Worm (Caenorhabditis elegans) whole organism, L1 larva: ENCODE measurements around the gene Y116A8A.6.
A peak's percentile ranks its signal among the peaks of the same experiment; 100 is the strongest.

ENCODE experiments used
- C34B4.2 ChIP-seq: sonication (generic microtip); optimal IDR thresholded peaks from 2 replicates; lab custom pipeline; 2017; ENCODE audit warnings: mild to moderate bottlenecking, missing genetic modification characterization, missing compliant biosample characterization
- Y116A8C.19 ChIP-seq: sonication (generic microtip); optimal IDR thresholded peaks from 2 replicates; lab custom pipeline; 2016; ENCODE audit warnings: missing compliant biosample characterization, missing genetic modification characterization, borderline replicate concordance
- aha-1 ChIP-seq: fragments of 150-350 bp; optimal IDR thresholded peaks from 2 replicates; lab custom pipeline; 2014; ENCODE audit warnings: missing biosample characterization, missing genetic modification characterization
- alr-1 ChIP-seq: fragments of 200-800 bp; sonication (Bioruptor generic); optimal IDR thresholded peaks from 2 replicates; lab custom pipeline; 2018; ENCODE audit warnings: borderline replicate concordance, mild to moderate bottlenecking, missing genetic modification characterization, missing compliant biosample characterization
- aly-2 ChIP-seq: fragments of 150-350 bp; optimal IDR thresholded peaks from 2 replicates; lab custom pipeline; 2014; ENCODE audit warnings: missing biosample characterization, missing genetic modification characterization
- ceh-63 ChIP-seq: fragments of 200-800 bp; sonication (Bioruptor generic); optimal IDR thresholded peaks from 2 replicates; lab custom pipeline; 2018; ENCODE audit warnings: mild to moderate bottlenecking, missing genetic modification characterization, missing compliant biosample characterization
- ceh-82 ChIP-seq, 3 experiments: fragments of 150-350 bp in 1 of 3; sonication (generic microtip) in 2 of 3; optimal IDR thresholded peaks; 2 replicates each; lab custom pipeline; 2014 to 2017; ENCODE audit warnings: missing biosample characterization in 3 of 3, missing genetic modification characterization in 3 of 3
- ceh-88 ChIP-seq: fragments of 200-800 bp; sonication (Bioruptor generic); IDR thresholded peaks from 2 replicates; pipeline ENCODE4 v1.3.6; 2022; ENCODE audit warnings: missing genetic modification characterization, missing compliant biosample characterization
- dpl-1 ChIP-seq, 3 experiments: fragments of 150-350 bp in 2 of 3; sonication (generic microtip) in 1 of 3; optimal IDR thresholded peaks; 2 replicates each; lab custom pipeline; 2014 to 2017; ENCODE audit warnings: missing biosample characterization in 3 of 3, missing genetic modification characterization in 3 of 3, missing genetic modification reagents in 3 of 3
- dsc-1 ChIP-seq: sonication (generic microtip); optimal IDR thresholded peaks from 2 replicates; lab custom pipeline; 2016; ENCODE audit warnings: mild to moderate bottlenecking, missing genetic modification characterization, missing compliant biosample characterization
- egl-13 ChIP-seq: sonication (generic microtip); optimal IDR thresholded peaks from 2 replicates; lab custom pipeline; 2016; ENCODE audit warnings: missing genotype, missing genetic modification reagents, missing genetic modification characterization, missing compliant biosample characterization
- egl-27 ChIP-seq, 2 experiments: fragments of 150-350 bp in 1 of 2; sonication (generic microtip); optimal IDR thresholded peaks; 3 replicates each; lab custom pipeline; 2017 to 2018; ENCODE audit warnings: missing biosample characterization in 2 of 2, missing genetic modification characterization in 2 of 2, missing genetic modification reagents in 2 of 2
- ets-5 ChIP-seq: fragments of 200-800 bp; sonication (Bioruptor generic); IDR thresholded peaks from 2 replicates; pipeline ENCODE4 v1.3.6; 2022; ENCODE audit warnings: missing genetic modification characterization, missing compliant biosample characterization
- fkh-10 ChIP-seq: sonication (generic microtip); optimal IDR thresholded peaks from 2 replicates; lab custom pipeline; 2017; ENCODE audit warnings: missing biosample characterization, missing genetic modification reagents, missing genetic modification characterization
- fkh-4 ChIP-seq: sonication (generic microtip); optimal IDR thresholded peaks from 2 replicates; lab custom pipeline; 2016; ENCODE audit warnings: missing compliant biosample characterization, missing genetic modification characterization, borderline replicate concordance
- fos-1 ChIP-seq: fragments of 150-350 bp; optimal IDR thresholded peaks from 2 replicates; lab custom pipeline; 2014; ENCODE audit warnings: missing biosample characterization, missing genetic modification characterization
- hlh-17 ChIP-seq: fragments of 200-800 bp; sonication (Bioruptor generic); optimal IDR thresholded peaks from 2 replicates; lab custom pipeline; 2018; ENCODE audit warnings: missing genetic modification characterization, mild to moderate bottlenecking, missing compliant biosample characterization, moderate library complexity, borderline replicate concordance
- hlh-4 ChIP-seq: sonication (generic microtip); optimal IDR thresholded peaks from 2 replicates; lab custom pipeline; 2016; ENCODE audit warnings: mild to moderate bottlenecking, missing genetic modification characterization, missing compliant biosample characterization
- lin-13 ChIP-seq: fragments of 150-350 bp; optimal IDR thresholded peaks from 2 replicates; lab custom pipeline; 2014; ENCODE audit warnings: missing biosample characterization, missing genetic modification reagents, missing genetic modification characterization
- lin-14 ChIP-seq: fragments of 200-800 bp; sonication (Bioruptor generic); optimal IDR thresholded peaks from 2 replicates; lab custom pipeline; 2018; ENCODE audit warnings: mild to moderate bottlenecking, missing genetic modification characterization, moderate library complexity, missing compliant biosample characterization
- lin-39 ChIP-seq: fragments of 150-350 bp; optimal IDR thresholded peaks from 2 replicates; lab custom pipeline; 2014; ENCODE audit warnings: missing biosample characterization, missing genetic modification reagents, missing genetic modification characterization
- mab-9 ChIP-seq: fragments of 200-800 bp; sonication (Bioruptor generic); IDR thresholded peaks from 2 replicates; pipeline ENCODE4 v1.3.6; 2022; ENCODE audit warnings: missing genetic modification reagents, missing genetic modification characterization, missing compliant biosample characterization
- mdl-1 ChIP-seq, 2 experiments: fragments of 150-350 bp; optimal IDR thresholded peaks; 2 replicates each; lab custom pipeline; 2014 to 2017; ENCODE audit warnings: missing biosample characterization in 2 of 2, missing genetic modification characterization in 2 of 2, inconsistent platforms in 1 of 2
- mep-1 ChIP-seq: fragments of 150-350 bp; optimal IDR thresholded peaks from 2 replicates; lab custom pipeline; 2014; ENCODE audit warnings: missing biosample characterization, missing genetic modification characterization
- nhr-12 ChIP-seq: sonication (generic microtip); optimal IDR thresholded peaks from 2 replicates; lab custom pipeline; 2017; ENCODE audit warnings: missing biosample characterization, missing genetic modification characterization
- nhr-19 ChIP-seq: fragments of 200-800 bp; sonication (Bioruptor generic); conservative IDR thresholded peaks from 2 replicates; pipeline ENCODE4 v1.3.6; 2022; ENCODE audit warnings: missing genetic modification characterization, missing compliant biosample characterization
- nhr-20 ChIP-seq: sonication (generic microtip); optimal IDR thresholded peaks from 2 replicates; lab custom pipeline; 2016; ENCODE audit warnings: mild to moderate bottlenecking, missing genetic modification characterization, missing compliant biosample characterization
- nhr-237 ChIP-seq: fragments of 150-350 bp; optimal IDR thresholded peaks from 2 replicates; lab custom pipeline; 2014; ENCODE audit warnings: missing biosample characterization, missing genetic modification characterization
- nhr-28 ChIP-seq: fragments of 150-350 bp; optimal IDR thresholded peaks from 2 replicates; lab custom pipeline; 2014; ENCODE audit warnings: missing biosample characterization, missing genetic modification characterization
- nhr-47 ChIP-seq: sonication (generic microtip); optimal IDR thresholded peaks from 2 replicates; lab custom pipeline; 2016; ENCODE audit warnings: mild to moderate bottlenecking, missing genetic modification characterization, moderate library complexity, missing compliant biosample characterization
- nhr-71 ChIP-seq: sonication (generic microtip); optimal IDR thresholded peaks from 2 replicates; lab custom pipeline; 2016; ENCODE audit warnings: mild to moderate bottlenecking, missing genetic modification characterization, moderate library complexity, missing compliant biosample characterization
- nhr-84 ChIP-seq: sonication (generic microtip); optimal IDR thresholded peaks from 2 replicates; lab custom pipeline; 2017; ENCODE audit warnings: missing biosample characterization, missing genetic modification characterization
- nhr-85 ChIP-seq: sonication (generic microtip); peaks from one replicate; lab custom pipeline; 2016; ENCODE audit warnings: missing genetic modification characterization, inconsistent platforms, missing compliant biosample characterization
- rnt-1 ChIP-seq: sonication (generic microtip); optimal IDR thresholded peaks from 2 replicates; lab custom pipeline; 2016; ENCODE audit warnings: mild to moderate bottlenecking, missing genetic modification characterization, moderate library complexity, missing compliant biosample characterization
- skn-1 ChIP-seq: fragments of 150-350 bp; optimal IDR thresholded peaks from 2 replicates; lab custom pipeline; 2014; ENCODE audit warnings: missing biosample characterization, missing genetic modification characterization
- sox-4 ChIP-seq: sonication (generic microtip); optimal IDR thresholded peaks from 2 replicates; lab custom pipeline; 2016; ENCODE audit warnings: missing genetic modification characterization, missing compliant biosample characterization
- swsn-7 ChIP-seq: sonication (generic microtip); optimal IDR thresholded peaks from 2 replicates; lab custom pipeline; 2016; ENCODE audit warnings: missing genetic modification characterization, missing compliant biosample characterization
- tbx-2 ChIP-seq: sonication (generic microtip); optimal IDR thresholded peaks from 2 replicates; lab custom pipeline; 2016; ENCODE audit warnings: missing genetic modification characterization, missing compliant biosample characterization
- unc-130 ChIP-seq: fragments of 150-350 bp; optimal IDR thresholded peaks from 2 replicates; lab custom pipeline; 2017; ENCODE audit warnings: missing biosample characterization, missing genetic modification characterization, inconsistent platforms
- unc-62 ChIP-seq: fragments of 150-350 bp; optimal IDR thresholded peaks from 2 replicates; lab custom pipeline; 2014; ENCODE audit warnings: missing biosample characterization, missing genetic modification reagents, missing genetic modification characterization
- unc-86 ChIP-seq: sonication (generic microtip); optimal IDR thresholded peaks from 2 replicates; lab custom pipeline; 2016; ENCODE audit warnings: missing genetic modification characterization, missing compliant biosample characterization
- unc-98 ChIP-seq: fragments of 200-800 bp; sonication (Bioruptor generic); IDR thresholded peaks from 2 replicates; pipeline ENCODE4 v1.3.6; 2022; ENCODE audit warnings: missing genetic modification characterization, missing compliant biosample characterization
- xbp-1 ChIP-seq: sonication (generic microtip); optimal IDR thresholded peaks from 2 replicates; lab custom pipeline; 2016; ENCODE audit warnings: missing genetic modification characterization, missing compliant biosample characterization
- zag-1 ChIP-seq: fragments of 150-350 bp; optimal IDR thresholded peaks from 2 replicates; lab custom pipeline; 2014; ENCODE audit warnings: missing biosample characterization, missing genetic modification characterization
- zip-4 ChIP-seq: fragments of 200-800 bp; sonication (Bioruptor generic); optimal IDR thresholded peaks from 2 replicates; lab custom pipeline; 2018; ENCODE audit warnings: mild to moderate bottlenecking, missing genetic modification characterization, moderate library complexity, missing compliant biosample characterization
- ztf-4 ChIP-seq: fragments of 150-350 bp; optimal IDR thresholded peaks from 2 replicates; lab custom pipeline; 2014; ENCODE audit warnings: missing biosample characterization, missing genetic modification characterization

Gene Y116A8A.6

ce11 chrIV:16828698-16829097 lies at the start of gene Y116A8A.6:
TSS of gene Y116A8A.6 (minus strand) at chrIV:16828798.
- TF ChIP-seq Y116A8C.19 (no peak), ceh-88 (GFP tag; lab: Robert Waterston, UW) (no peak), egl-27 (tag; optimal IDR thresholded peaks at IDR 0.05; lab: Kevin White, UChicago) (no peak), mab-9 (GFP tag; lab: Robert Waterston, UW) (no peak), alr-1 (tag; lab: Kevin White, UChicago) (no peak), zip-4 (GFP tag; lab: Kevin White, UChicago) (no peak), aly-2 (tag; lab: Kevin White, UChicago) (no peak), mdl-1 (tag; optimal IDR thresholded peaks at IDR 0.05; lab: Kevin White, UChicago) (no peak), unc-62 (GFP tag; lab: Kevin White, UChicago) (no peak)

ce11 chrIV:16868900-16869299 lies 40.3 kb upstream of the Y116A8A.6 start, which contains the start of gene T06A10.106:
TSS of gene T06A10.106 (minus strand) at chrIV:16869000.
- no peak for TF ChIP-seq zag-1 (tag; lab: Kevin White, UChicago)
- no peak for TF ChIP-seq hlh-4 (tag; lab: Kevin White, UChicago)
- no peak for TF ChIP-seq xbp-1 (tag; lab: Kevin White, UChicago)
- no peak for TF ChIP-seq fkh-4 (tag; lab: Kevin White, UChicago)
- no peak for TF ChIP-seq rnt-1 (tag; lab: Kevin White, UChicago)
- no peak for TF ChIP-seq nhr-12 (tag; lab: Kevin White, UChicago)
- no peak for TF ChIP-seq unc-130 (tag; lab: Kevin White, UChicago)
- TF ChIP-seq nhr-71 (tag; lab: Kevin White, UChicago), result no peak
- no peak for TF ChIP-seq nhr-84 (tag; lab: Kevin White, UChicago)
- no peak for TF ChIP-seq lin-14
- no peak for TF ChIP-seq mep-1
- no peak for TF ChIP-seq fos-1
- no peak for TF ChIP-seq mdl-1 (tag; optimal IDR thresholded peaks at IDR 0.05; lab: Kevin White, UChicago)
- no peak for TF ChIP-seq Y116A8C.19
- TF ChIP-seq, all 84 proteins: peak for 0

DNA sequence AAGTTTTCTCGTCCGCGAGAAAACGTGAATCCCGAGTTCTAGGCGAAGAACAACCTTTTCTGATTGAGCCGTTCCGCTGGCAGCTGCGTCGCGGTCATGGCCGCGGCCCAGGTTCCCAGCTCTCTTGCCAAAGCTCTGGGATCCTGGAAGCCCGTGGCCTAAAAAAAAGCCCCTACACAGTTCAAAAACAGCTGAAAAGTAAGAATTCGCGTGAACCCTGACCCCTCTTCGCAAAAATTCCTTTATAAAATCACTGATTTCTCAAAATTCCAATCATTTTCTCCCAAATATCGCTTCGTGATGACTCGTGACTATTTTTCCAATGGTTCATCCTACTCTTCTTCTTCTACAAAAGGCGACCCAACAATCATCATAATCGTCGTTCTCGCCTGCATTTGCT lies 38.6 kb upstream of the Y116A8A.6 start, which contains the start of gene T06A10.107:
T06A10.107 (plus strand) TSS at position 301 of the 400 bp plus-strand sequence.
- TF ChIP-seq hlh-17 (GFP tag; lab: Kevin White, UChicago), result no peak
- no peak for TF ChIP-seq fos-1
- TF ChIP-seq fkh-10 (GFP tag; lab: Kevin White, UChicago), result no peak
- no peak for TF ChIP-seq nhr-28 (tag; lab: Kevin White, UChicago)
- no peak for TF ChIP-seq C34B4.2 (tag; lab: Kevin White, UChicago)
- TF ChIP-seq egl-13 (tag; lab: Kevin White, UChicago), result no peak
- TF ChIP-seq tbx-2, result no peak
- TF ChIP-seq unc-98 (GFP tag; lab: Robert Waterston, UW), result no peak
- TF ChIP-seq ets-5, result no peak
- no peak for TF ChIP-seq ceh-63 (GFP tag; lab: Kevin White, UChicago)
- no peak for TF ChIP-seq ztf-4 (tag; lab: Kevin White, UChicago)
- no peak for TF ChIP-seq ceh-82 (tag; optimal IDR thresholded peaks at IDR 0.05; lab: Kevin White, UChicago)
- TF ChIP-seq swsn-7 (tag; lab: Kevin White, UChicago), result no peak
- TF ChIP-seq, all 84 proteins: peak for 0

- TF ChIP-seq nhr-237 (tag; lab: Kevin White, UChicago) (no peak), ets-5 (no peak), mab-9 (GFP tag; lab: Robert Waterston, UW) (no peak), dpl-1 (GFP tag; optimal IDR thresholded peaks at IDR 0.05; lab: Kevin White, UChicago) (peak; percentile 59 to 77 (median 70)), xbp-1 (tag; lab: Kevin White, UChicago) (peak; percentile 74), ceh-88 (GFP tag; lab: Robert Waterston, UW) (no peak), aha-1 (tag; lab: Kevin White, UChicago) (no peak), nhr-19 (GFP tag; lab: Robert Waterston, UW) (peak; percentile 70), zag-1 (tag; lab: Kevin White, UChicago) (no peak), aly-2 (tag; lab: Kevin White, UChicago) (no peak), unc-130 (tag; lab: Kevin White, UChicago) (peak; percentile 82), unc-86 (tag; lab: Kevin White, UChicago) (peak; percentile 61), skn-1 (tag; lab: Kevin White, UChicago) (peak; percentile 86), nhr-85 (tag; lab: Kevin White, UChicago) (peak; percentile 83), unc-62 (GFP tag; lab: Kevin White, UChicago) (no peak), dsc-1 (tag; lab: Kevin White, UChicago) (peak; percentile 69), sox-4 (tag; lab: Kevin White, UChicago) (peak; percentile 26), nhr-71 (tag; lab: Kevin White, UChicago) (peak; percentile 85), nhr-12 (tag; lab: Kevin White, UChicago) (no peak), lin-13 (peak; percentile 71), lin-39 (peak; percentile 55), nhr-20 (tag; lab: Kevin White, UChicago) (peak; percentile 72), nhr-47 (tag; lab: Kevin White, UChicago) (peak; percentile 81), hlh-17 (GFP tag; lab: Kevin White, UChicago) (no peak)
Observed at ce11 chrIV:16865487-16865886, 36.9 kb upstream of the Y116A8A.6 start, which contains the start of gene gtsf-1. TSS of gene gtsf-1 (plus strand) at chrIV:16865840.
